Worm (Caenorhabditis elegans): ENCODE measurements around the gene ceh-54.
A peak's percentile ranks its signal among the peaks of the same experiment; 100 is the strongest.

The ceh-54 gene

ce11 chrX:6207687-6208088 is 13.6 kb upstream of the ceh-54 start, which contains the start of gene T13C5.6 (continued):
- peak; percentile 25 for TF ChIP-seq unc-62 (GFP tag; optimal IDR thresholded peaks at IDR 0.05)
- peak; percentile 75 for TF ChIP-seq zag-1 (tag; optimal IDR thresholded peaks at IDR 0.05)
- no peak for TF ChIP-seq elt-3 (tag; optimal IDR thresholded peaks at IDR 0.05)
- TF ChIP-seq gmeb-1 (tag; optimal IDR thresholded peaks at IDR 0.05), result peak; percentile 66
- peak; percentile 69 for TF ChIP-seq nhr-6 (tag; optimal IDR thresholded peaks at IDR 0.05)
- no peak for TF ChIP-seq aly-2 (tag; optimal IDR thresholded peaks at IDR 0.05)
- TF ChIP-seq ceh-82 (tag; optimal IDR thresholded peaks at IDR 0.05), result no peak
- peak; percentile 89 for TF ChIP-seq lin-13 (GFP tag; optimal IDR thresholded peaks at IDR 0.05)
- no peak for TF ChIP-seq ztf-1 (GFP tag; conservative IDR thresholded peaks at IDR 0.05)
- TF ChIP-seq ztf-4 (tag; optimal IDR thresholded peaks at IDR 0.05), result peak; percentile 72
- TF ChIP-seq unc-55 (GFP tag; optimal IDR thresholded peaks at IDR 0.05), result peak; percentile 91

- TF ChIP-seq lin-13 (GFP tag; optimal IDR thresholded peaks at IDR 0.05) (no peak), elt-1 (tag; optimal IDR thresholded peaks at IDR 0.05) (no peak)
Measured at ce11 chrX:6206305-6206704, 12.3 kb upstream of the ceh-54 start, which contains the start of gene mtp-18. Gene mtp-18 (minus strand): TSS chrX:6206405.

ce11 chrX:6205325-6205724 is 11.3 kb upstream of the ceh-54 start:
- TF ChIP-seq aly-2 (tag; optimal IDR thresholded peaks at IDR 0.05) (no peak), snpc-4 (tag; optimal IDR thresholded peaks at IDR 0.05) (no peak), R02D3.7 (tag; optimal IDR thresholded peaks at IDR 0.05) (no peak), crh-2 (tag; optimal IDR thresholded peaks at IDR 0.05) (no peak), nhr-77 (tag; optimal IDR thresholded peaks at IDR 0.05) (no peak), lin-39 (tag; optimal IDR thresholded peaks at IDR 0.05) (no peak), nhr-129 (tag; optimal IDR thresholded peaks at IDR 0.05) (no peak), elt-1 (tag; optimal IDR thresholded peaks at IDR 0.05) (no peak)

- TF ChIP-seq fos-1 (tag; optimal IDR thresholded peaks at IDR 0.05), result peak; percentile 31
- peak; percentile 27 for TF ChIP-seq F13H6.1 (tag; optimal IDR thresholded peaks at IDR 0.05)
- peak; percentile 69 for TF ChIP-seq nhr-25 (tag; optimal IDR thresholded peaks at IDR 0.05)
- TF ChIP-seq blmp-1 (tag; optimal IDR thresholded peaks at IDR 0.05; ENCODE audit: insufficient read depth), result peak; percentile 88
- no peak for TF ChIP-seq ztf-1 (GFP tag; conservative IDR thresholded peaks at IDR 0.05)
- TF ChIP-seq R02D3.7 (tag; optimal IDR thresholded peaks at IDR 0.05), result no peak
- peak; percentile 12 for TF ChIP-seq ama-1 (optimal IDR thresholded peaks at IDR 0.05)
- TF ChIP-seq Y55F3AM.14 (GFP tag; optimal IDR thresholded peaks at IDR 0.05), result no peak
- peak; percentile 80 for TF ChIP-seq sma-9 (GFP tag; optimal IDR thresholded peaks at IDR 0.05)
- no peak for TF ChIP-seq sma-9 (tag; optimal IDR thresholded peaks at IDR 0.05)
- TF ChIP-seq nhr-129 (tag; optimal IDR thresholded peaks at IDR 0.05), result peak; percentile 79
- TF ChIP-seq C34F6.9 (tag; optimal IDR thresholded peaks at IDR 0.05), result peak; percentile 39
- TF ChIP-seq alr-1 (tag; optimal IDR thresholded peaks at IDR 0.05), result no peak
- peak; percentile 27 for TF ChIP-seq nhr-21 (tag; optimal IDR thresholded peaks at IDR 0.05)
- TF ChIP-seq lsy-2 (tag; optimal IDR thresholded peaks at IDR 0.05), result peak in 1 of 2 experiments; percentile 48
- TF ChIP-seq nhr-6 (tag; optimal IDR thresholded peaks at IDR 0.05), result peak; percentile 26
- peak; percentile 59 for TF ChIP-seq crh-2 (tag; optimal IDR thresholded peaks at IDR 0.05)
Measured at ce11 chrX:6204696-6205232, 10.7 kb upstream of the ceh-54 start, which contains the start of gene bca-1. Gene bca-1 (minus strand): TSS chrX:6204746.

- TF ChIP-seq mbf-1 (tag; optimal IDR thresholded peaks at IDR 0.05) (no peak), ztf-11 (tag; optimal IDR thresholded peaks at IDR 0.05) (no peak), sma-9 (GFP tag; optimal IDR thresholded peaks at IDR 0.05) (peak; percentile 21), sma-9 (tag; optimal IDR thresholded peaks at IDR 0.05) (no peak)
Measured at ce11 chrX:6203315-6203714, 9.3 kb upstream of the ceh-54 start.

ce11 chrX:6202809-6203208 is 8.8 kb upstream of the ceh-54 start:
- TF ChIP-seq elt-3 (tag; optimal IDR thresholded peaks at IDR 0.05), result no peak
- no peak for TF ChIP-seq nhr-23 (tag; optimal IDR thresholded peaks at IDR 0.05)
- TF ChIP-seq lin-13 (GFP tag; optimal IDR thresholded peaks at IDR 0.05), result no peak
- peak; percentile 64 for TF ChIP-seq nhr-129 (tag; optimal IDR thresholded peaks at IDR 0.05)
- TF ChIP-seq unc-62 (GFP tag; optimal IDR thresholded peaks at IDR 0.05), result no peak
- TF ChIP-seq lsy-2 (tag; optimal IDR thresholded peaks at IDR 0.05), result peak in 1 of 2 experiments; percentile 27
- TF ChIP-seq ceh-82 (tag; optimal IDR thresholded peaks at IDR 0.05), result no peak
- no peak for TF ChIP-seq blmp-1 (tag; optimal IDR thresholded peaks at IDR 0.05; ENCODE audit: insufficient read depth)
- TF ChIP-seq ztf-4 (tag; optimal IDR thresholded peaks at IDR 0.05), result peak; percentile 27
- no peak for TF ChIP-seq lin-39 (tag; optimal IDR thresholded peaks at IDR 0.05)
- TF ChIP-seq ztf-1 (GFP tag; conservative IDR thresholded peaks at IDR 0.05), result no peak
- no peak for TF ChIP-seq ceh-16 (tag; optimal IDR thresholded peaks at IDR 0.05)
- peak; percentile 8 for TF ChIP-seq C34F6.9 (tag; optimal IDR thresholded peaks at IDR 0.05)
- no peak for TF ChIP-seq nhr-11 (tag; optimal IDR thresholded peaks at IDR 0.05)
- TF ChIP-seq crh-2 (tag; optimal IDR thresholded peaks at IDR 0.05), result no peak
- no peak for TF ChIP-seq mbf-1 (tag; optimal IDR thresholded peaks at IDR 0.05)
- peak; percentile 19 for TF ChIP-seq F13H6.1 (tag; optimal IDR thresholded peaks at IDR 0.05)

All from whole organism, L2 larva.